Worm (Caenorhabditis elegans): ENCODE data around the gene daf-15.

Gene daf-15

DNA sequence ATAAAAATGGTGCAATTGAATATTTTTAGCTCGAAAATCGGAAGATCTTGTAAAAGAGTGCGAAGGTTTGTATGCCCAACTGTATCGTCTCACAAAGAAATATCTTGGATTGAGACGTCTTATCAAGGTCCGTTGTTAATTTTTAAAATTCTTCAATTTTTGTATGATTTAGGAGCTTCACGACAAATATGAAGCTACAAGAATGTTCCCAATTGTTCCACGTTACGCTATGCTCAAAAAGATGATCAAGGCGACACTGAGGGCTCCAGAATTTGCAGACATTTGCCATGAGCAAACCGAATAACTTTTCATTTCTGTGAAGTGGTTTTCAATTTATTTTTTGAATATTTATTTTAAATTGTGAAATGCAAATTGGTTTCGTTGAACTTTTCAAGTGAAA lies 52.7 kb downstream of the daf-15 start (continued):
- TF ChIP-seq mel-28 (tag; optimal IDR thresholded peaks at IDR 0.05; ENCODE audit: borderline replicate concordance) = no peak
- TF ChIP-seq rpc-1 (optimal IDR thresholded peaks at IDR 0.05) = no peak
- TF ChIP-seq rpc-1 (tag; optimal IDR thresholded peaks at IDR 0.05) = no peak
- TF ChIP-seq tlf-1 (GFP tag; optimal IDR thresholded peaks at IDR 0.05) = peak; percentile 86
- peak; percentile 32 for TF ChIP-seq gei-17 (GFP tag; optimal IDR thresholded peaks at IDR 0.05)
- no peak for TF ChIP-seq unc-62 (GFP tag; optimal IDR thresholded peaks at IDR 0.05)
- TF ChIP-seq hlh-26 (GFP tag; conservative IDR thresholded peaks at IDR 0.05) = no peak
- no peak for TF ChIP-seq xnd-1 (tag; optimal IDR thresholded peaks at IDR 0.05)
- TF ChIP-seq Y67H2A.10 (GFP tag; conservative IDR thresholded peaks at IDR 0.05) = no peak
- peak; percentile 17 for TF ChIP-seq ZK185.1 (tag; optimal IDR thresholded peaks at IDR 0.05; ENCODE audit: poor library complexity, severe bottlenecking)
- TF ChIP-seq pha-4 (tag; optimal IDR thresholded peaks at IDR 0.05) = no peak
- no peak for TF ChIP-seq egl-18 (GFP tag; IDR thresholded peaks at IDR 0.05)
- TF ChIP-seq hsf-1 (GFP tag; IDR thresholded peaks at IDR 0.05) = peak; percentile 49; the same call in 1 of the 2 replicates
- TF ChIP-seq ztf-18 (tag; optimal IDR thresholded peaks at IDR 0.05) = no peak
- no peak for TF ChIP-seq ztf-3 (GFP tag; optimal IDR thresholded peaks at IDR 0.05)

DNA sequence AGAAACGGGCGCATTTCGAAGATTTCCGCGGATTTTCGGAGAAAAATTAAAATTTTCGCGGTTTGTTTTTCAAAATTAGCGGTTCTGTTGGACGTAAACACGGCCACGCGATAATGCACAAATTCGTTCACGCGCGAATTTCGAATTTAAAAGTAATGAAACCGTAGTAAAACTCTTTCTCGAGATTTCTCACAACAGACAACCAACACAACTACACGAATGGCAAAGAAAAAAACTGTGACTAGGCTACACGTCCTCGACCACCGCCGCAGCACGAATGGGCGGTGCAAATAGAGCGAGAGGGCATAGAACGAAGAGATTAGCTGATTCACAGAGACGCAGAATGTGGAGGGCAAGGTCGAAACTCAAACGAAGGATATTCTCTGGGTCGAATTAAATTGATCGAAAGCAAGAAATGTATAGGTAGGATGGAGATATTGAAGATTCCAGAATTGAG lies 54.9 kb downstream of the daf-15 start, which contains the start of gene idh-1:
Gene idh-1, minus strand, starts transcription at position 228 of the 457 bp plus-strand sequence.
- TF ChIP-seq F23B12.7 (tag; optimal IDR thresholded peaks at IDR 0.05; ENCODE audit: insufficient read depth) (peak; percentile 9), ceh-58 (GFP tag; IDR thresholded peaks at IDR 0.05) (no peak), F52B5.7 (tag; optimal IDR thresholded peaks at IDR 0.05) (no peak), ztf-6 (GFP tag; IDR thresholded peaks at IDR 0.05) (no peak), mxl-1 (tag; optimal IDR thresholded peaks at IDR 0.05) (no peak), Y53F4B.3 (GFP tag; IDR thresholded peaks at IDR 0.05) (no peak), dpff-1 (tag; optimal IDR thresholded peaks at IDR 0.05) (no peak), xnd-1 (tag; optimal IDR thresholded peaks at IDR 0.05) (peak; percentile 77), zim-3 (tag; optimal IDR thresholded peaks at IDR 0.05) (peak; percentile 42), ztf-25 (GFP tag; IDR thresholded peaks at IDR 0.05) (no peak), ama-1 (optimal IDR thresholded peaks at IDR 0.05) (peak; percentile 23), ama-1 (GFP tag; optimal IDR thresholded peaks at IDR 0.05) (no peak), pbrm-1 (GFP tag; IDR thresholded peaks at IDR 0.05) (peak; percentile 72), hsf-1 (GFP tag; IDR thresholded peaks at IDR 0.05) (peak; percentile 65), bed-2 (GFP tag; IDR thresholded peaks at IDR 0.05) (no peak), unc-130 (GFP tag; optimal IDR thresholded peaks at IDR 0.05) (no peak), T07F8.4 (tag; optimal IDR thresholded peaks at IDR 0.05) (no peak), nhr-27 (tag; optimal IDR thresholded peaks at IDR 0.05) (no peak), chd-7 (tag; optimal IDR thresholded peaks at IDR 0.05) (no peak), aptf-2 (GFP tag; conservative IDR thresholded peaks at IDR 0.05) (no peak), ztf-3 (GFP tag; optimal IDR thresholded peaks at IDR 0.05) (no peak), lin-54 (GFP tag; optimal IDR thresholded peaks at IDR 0.05) (peak; percentile 89), ekl-4 (GFP tag; IDR thresholded peaks at IDR 0.05) (no peak), D2030.7 (GFP tag; IDR thresholded peaks at IDR 0.05) (peak; percentile 87), cebp-1 (GFP tag; IDR thresholded peaks at IDR 0.05) (no peak), cebp-1 (tag; optimal IDR thresholded peaks at IDR 0.05) (peak; percentile 36), repo-1 (tag; optimal IDR thresholded peaks at IDR 0.05) (no peak), T26A5.8 (tag; optimal IDR thresholded peaks at IDR 0.05) (no peak), ceh-27 (GFP tag; optimal IDR thresholded peaks at IDR 0.05) (peak; percentile 11), mcd-1 (GFP tag; IDR thresholded peaks at IDR 0.05) (peak; percentile 68), madf-10 (tag; optimal IDR thresholded peaks at IDR 0.05) (no peak), F22D6.2 (tag; optimal IDR thresholded peaks at IDR 0.05) (no peak), nhr-120 (GFP tag; IDR thresholded peaks at IDR 0.05) (no peak), Y56A3A.18 (GFP tag; IDR thresholded peaks at IDR 0.05) (peak; percentile 37; the same call in 1 of the 2 replicates), lsl-1 (GFP tag; optimal IDR thresholded peaks at IDR 0.05) (peak; percentile 74), K12H6.12 (tag; optimal IDR thresholded peaks at IDR 0.05) (no peak), hlh-12 (tag; optimal IDR thresholded peaks at IDR 0.05) (no peak), attf-3 (GFP tag; conservative IDR thresholded peaks at IDR 0.05) (no peak), gei-17 (GFP tag; optimal IDR thresholded peaks at IDR 0.05) (no peak)
